Worm (Caenorhabditis elegans) whole organism, L4 larva: ENCODE data around the gene C16C4.1.

Experiments
- dpl-1 ChIP-seq: fragments of 150-350 bp; optimal IDR thresholded peaks from 2 replicates; lab custom pipeline; 2014; ENCODE audit warnings: missing biosample characterization, missing genetic modification reagents, missing genetic modification characterization
- php-3 ChIP-seq: fragments of 200-800 bp; sonication (Bioruptor generic); IDR thresholded peaks from 2 replicates; pipeline ENCODE4 v1.3.6; 2022; ENCODE audit warnings: missing genetic modification reagents, missing genetic modification characterization, missing compliant biosample characterization

Gene C16C4.1

ce11 chrII:1939652-1940051, 45.6 kb downstream of the C16C4.1 start, which contains the start of gene ZK250.13:
Gene ZK250.13, minus strand, starts transcription at chrII:1939752.
- TF ChIP-seq dpl-1 (no peak), php-3 (peak; percentile 78)
